Worm (Caenorhabditis elegans) whole organism, L1 larva: Measurements from ENCODE around the gene zip-1.

Experiments
- alr-1 ChIP-seq: fragments of 200-800 bp; sonication (Bioruptor generic); optimal IDR thresholded peaks from 2 replicates; lab custom pipeline; 2018; ENCODE audit warnings: borderline replicate concordance, mild to moderate bottlenecking, missing genetic modification characterization, missing compliant biosample characterization
- aly-2 ChIP-seq: fragments of 150-350 bp; optimal IDR thresholded peaks from 2 replicates; lab custom pipeline; 2014; ENCODE audit warnings: missing biosample characterization, missing genetic modification characterization
- dpl-1 ChIP-seq, 3 experiments: fragments of 150-350 bp in 2 of 3; sonication (generic microtip) in 1 of 3; optimal IDR thresholded peaks; 2 replicates each; lab custom pipeline; 2014 to 2017; ENCODE audit warnings: missing biosample characterization in 3 of 3, missing genetic modification characterization in 3 of 3, missing genetic modification reagents in 3 of 3
- lin-13 ChIP-seq: fragments of 150-350 bp; optimal IDR thresholded peaks from 2 replicates; lab custom pipeline; 2014; ENCODE audit warnings: missing biosample characterization, missing genetic modification reagents, missing genetic modification characterization
- nhr-90 ChIP-seq: sonication (generic microtip); optimal IDR thresholded peaks from 2 replicates; lab custom pipeline; 2016; ENCODE audit warnings: mild to moderate bottlenecking, missing genetic modification characterization, missing compliant biosample characterization; ENCODE audit not compliant: poor library complexity
- sox-4 ChIP-seq: sonication (generic microtip); optimal IDR thresholded peaks from 2 replicates; lab custom pipeline; 2016; ENCODE audit warnings: missing genetic modification characterization, missing compliant biosample characterization
- zip-4 ChIP-seq: fragments of 200-800 bp; sonication (Bioruptor generic); optimal IDR thresholded peaks from 2 replicates; lab custom pipeline; 2018; ENCODE audit warnings: mild to moderate bottlenecking, missing genetic modification characterization, moderate library complexity, missing compliant biosample characterization

DNA sequence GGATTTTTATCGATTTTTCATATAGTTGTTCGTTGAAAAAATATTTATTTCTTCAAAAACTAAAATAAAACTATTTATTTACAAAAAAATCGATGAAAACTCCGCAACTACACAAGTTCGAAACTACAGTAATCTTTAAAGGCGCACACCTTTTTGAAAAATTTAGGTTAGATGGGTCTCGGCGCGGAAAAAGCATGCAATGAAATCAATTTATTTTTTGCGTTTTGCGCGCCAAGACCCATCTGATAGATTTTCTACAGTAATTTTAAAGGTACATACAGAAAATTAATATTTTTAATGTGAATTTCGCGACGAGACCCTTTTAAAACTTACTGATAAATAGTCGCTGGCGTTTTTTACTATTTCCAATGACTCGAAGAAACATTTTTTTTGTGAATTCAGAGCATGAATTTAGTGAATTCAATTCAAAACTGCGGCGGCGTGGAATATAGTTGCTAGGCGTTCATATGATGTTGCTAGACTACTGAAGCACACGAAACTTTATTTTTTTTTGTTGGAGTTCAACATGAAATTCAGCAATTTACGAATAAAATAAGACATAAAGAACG, 33.5 kb downstream of the zip-1 start, which contains the start of gene Y75B8A.33:
- TF ChIP-seq alr-1 (tag; lab: Kevin White, UChicago), result no peak
- no peak for TF ChIP-seq nhr-90
- no peak for TF ChIP-seq zip-4
- TF ChIP-seq sox-4 (tag; lab: Kevin White, UChicago), result no peak
- TF ChIP-seq dpl-1 (GFP tag; optimal IDR thresholded peaks at IDR 0.05; lab: Kevin White, UChicago), result no peak
- no peak for TF ChIP-seq aly-2 (tag; lab: Kevin White, UChicago)
- no peak for TF ChIP-seq lin-13
